Fruit fly (Drosophila melanogaster): ENCODE data around the gene COX6CL.
A peak's percentile ranks its signal among the peaks of the same experiment; 100 is the strongest.

Gene COX6CL

dm6 chr2L:5799435-5800387 lies 18.5 kb downstream of the COX6CL start, which contains the start of gene CG9171 (continued):
- peak; percentile 63; the same call in 1 of the 2 replicates for TF ChIP-seq Bgb (GFP tag; IDR thresholded peaks at IDR 0.05; ENCODE audit: partially characterized antibody)
- no peak for TF ChIP-seq sim (GFP tag; IDR thresholded peaks at IDR 0.05)
- no peak for TF ChIP-seq Dip2 (GFP tag; IDR thresholded peaks at IDR 0.05)
- no peak for TF ChIP-seq Fer3 (tag; optimal IDR thresholded peaks at IDR 0.05)
- peak; percentile 14 for TF ChIP-seq dmrt99B (tag; optimal IDR thresholded peaks at IDR 0.05)
- peak; percentile 31; the same call in 1 of the 3 replicates for TF ChIP-seq so (GFP tag; IDR thresholded peaks at IDR 0.05)
- TF ChIP-seq CG14710 (tag; optimal IDR thresholded peaks at IDR 0.05) = peak; percentile 73
- TF ChIP-seq pum (GFP tag; optimal IDR thresholded peaks at IDR 0.05) = no peak
- no peak for TF ChIP-seq CG10565 (GFP tag; optimal IDR thresholded peaks at IDR 0.05)
- no peak for TF ChIP-seq GATAe (GFP tag; conservative IDR thresholded peaks at IDR 0.05)
- TF ChIP-seq vvl (GFP tag; IDR thresholded peaks at IDR 0.05) = peak; percentile 64
- TF ChIP-seq CG13894 (tag; optimal IDR thresholded peaks at IDR 0.05) = peak; percentile 79
- peak; percentile 52; the same call in 1 of the 2 replicates for TF ChIP-seq amos (GFP tag; IDR thresholded peaks at IDR 0.05; ENCODE audit: partially characterized antibody)
- TF ChIP-seq sisA (GFP tag; IDR thresholded peaks at IDR 0.05) = no peak
- TF ChIP-seq CG15073 (GFP tag; optimal IDR thresholded peaks at IDR 0.05) = no peak
- no peak for TF ChIP-seq PHDP (tag; optimal IDR thresholded peaks at IDR 0.05)
- no peak for TF ChIP-seq CG3407 (GFP tag; optimal IDR thresholded peaks at IDR 0.05)
- no peak for TF ChIP-seq ap (GFP tag; IDR thresholded peaks at IDR 0.05)
- no peak for TF ChIP-seq corto (GFP tag; optimal IDR thresholded peaks at IDR 0.05)
- no peak for TF ChIP-seq chn (GFP tag; optimal IDR thresholded peaks at IDR 0.05)
- peak; percentile 58 for TF ChIP-seq abd-A (tag; optimal IDR thresholded peaks at IDR 0.05)
- TF ChIP-seq az2 (GFP tag; optimal IDR thresholded peaks at IDR 0.05) = no peak
- peak; percentile 80 for TF ChIP-seq Ets97D (GFP tag; optimal IDR thresholded peaks at IDR 0.05)
- no peak for TF ChIP-seq Tbp (GFP tag; optimal IDR thresholded peaks at IDR 0.05)
- no peak for TF ChIP-seq oc (tag; optimal IDR thresholded peaks at IDR 0.05)
- no peak; the same call in 1 of the 3 replicates for TF ChIP-seq CG34224 (GFP tag; IDR thresholded peaks at IDR 0.05; ENCODE audit: partially characterized antibody)
- TF ChIP-seq lola (GFP tag; optimal IDR thresholded peaks at IDR 0.05) = peak in 1 of 3 experiments; percentile 96
- TF ChIP-seq odd (GFP tag; optimal IDR thresholded peaks at IDR 0.05) = no peak
- 0 out of 2 replicates have a peak, but pooled peaks have one; percentile 36 for TF ChIP-seq unc-4 (GFP tag; IDR thresholded peaks at IDR 0.05; ENCODE audit: partially characterized antibody)
- TF ChIP-seq chinmo (GFP tag; IDR thresholded peaks at IDR 0.05; ENCODE audit: partially characterized antibody) = peak; percentile 73; the same call in 3 of the 4 replicates
- peak; percentile 45 for TF ChIP-seq sob (GFP tag; IDR thresholded peaks at IDR 0.05)
- no peak for TF ChIP-seq CG33557 (GFP tag; optimal IDR thresholded peaks at IDR 0.05)
- TF ChIP-seq CG2202 (tag; optimal IDR thresholded peaks at IDR 0.05) = no peak
- 0 out of 2 replicates have a peak, but pooled peaks have one; percentile 32 for TF ChIP-seq sna (GFP tag; IDR thresholded peaks at IDR 0.05; ENCODE audit: partially characterized antibody)
- TF ChIP-seq CG9797 (GFP tag; optimal IDR thresholded peaks at IDR 0.05) = peak; percentile 97
- TF ChIP-seq CG15601 (tag; optimal IDR thresholded peaks at IDR 0.05) = peak; percentile 24
- no peak for TF ChIP-seq Gsc (GFP tag; IDR thresholded peaks at IDR 0.05)
- peak; percentile 57 for TF ChIP-seq CG2712 (tag; optimal IDR thresholded peaks at IDR 0.05)
- no peak for TF ChIP-seq hth (optimal IDR thresholded peaks at IDR 0.05)
- TF ChIP-seq grn (GFP tag; optimal IDR thresholded peaks at IDR 0.05) = peak; percentile 51
- TF ChIP-seq CG15269 (tag; optimal IDR thresholded peaks at IDR 0.05) = peak; percentile 13
- TF ChIP-seq hkb (optimal IDR thresholded peaks at IDR 0.05) = no peak
- peak; percentile 31; the same call in 1 of the 2 replicates for TF ChIP-seq hkb (GFP tag; IDR thresholded peaks at IDR 0.05)
- TF ChIP-seq sr (GFP tag; IDR thresholded peaks at IDR 0.05) = no peak
- TF ChIP-seq Sin3A (optimal IDR thresholded peaks at IDR 0.05) = peak; percentile 13
- no peak for TF ChIP-seq Oli (tag; optimal IDR thresholded peaks at IDR 0.05)
- TF ChIP-seq Lim3 (GFP tag; IDR thresholded peaks at IDR 0.05) = no peak
- TF ChIP-seq croc (GFP tag; conservative IDR thresholded peaks at IDR 0.05) = no peak

Data from whole organism, embryonic.